Fruit fly (Drosophila melanogaster): ENCODE results near the gene rsh.

rsh gene

DNA sequence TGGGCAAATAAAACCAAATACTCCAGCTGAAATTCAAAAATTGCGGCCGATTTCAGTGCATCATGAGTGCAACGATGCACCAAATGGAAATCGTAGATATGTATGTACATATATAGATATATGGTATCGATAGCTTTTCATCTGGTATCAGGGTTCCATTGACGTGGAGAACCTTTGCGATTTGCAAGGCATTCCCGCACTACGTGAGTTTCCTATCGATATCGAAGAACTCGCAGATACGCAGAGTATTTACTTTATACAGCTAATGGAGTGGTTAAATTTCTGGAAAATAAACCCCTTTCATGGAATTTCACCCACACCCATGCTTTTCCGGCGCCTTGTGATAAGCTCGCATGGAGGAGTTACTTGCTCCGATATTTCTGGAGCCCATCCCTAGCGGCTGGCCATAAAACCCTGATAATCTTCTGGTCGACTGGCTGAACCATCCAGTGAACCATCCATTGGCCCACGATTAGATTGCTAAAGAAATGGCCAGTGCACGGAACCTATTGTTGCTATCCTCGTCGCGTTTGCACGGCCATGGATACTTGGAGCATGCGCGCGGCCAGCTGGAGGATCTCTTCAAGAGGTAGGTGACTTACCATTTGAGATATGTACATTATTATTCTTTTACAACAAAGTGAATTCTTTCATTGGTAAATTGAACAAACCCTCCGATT lies 105.8 kb downstream of the rsh start, which contains the start of gene CG2200 (continued):
- TF ChIP-seq HHEX (GFP tag; optimal IDR thresholded peaks at IDR 0.05) (no peak), schlank (tag; optimal IDR thresholded peaks at IDR 0.05) (peak; percentile 31), bigmax (GFP tag; optimal IDR thresholded peaks at IDR 0.05) (no peak), CG3726 (GFP tag; IDR thresholded peaks at IDR 0.05) (no peak), CG8765 (GFP tag; IDR thresholded peaks at IDR 0.05) (no peak), CG34422 (GFP tag; IDR thresholded peaks at IDR 0.05) (0 out of 3 replicates have a peak, but pooled peaks have one; percentile 51), CG1024 (GFP tag; IDR thresholded peaks at IDR 0.05) (no peak), sim (GFP tag; IDR thresholded peaks at IDR 0.05) (no peak), Chrac-16 (GFP tag; optimal IDR thresholded peaks at IDR 0.05) (peak; percentile 5), CG6272 (GFP tag; IDR thresholded peaks at IDR 0.05) (peak; percentile 45; the same call in 1 of the 2 replicates), Atf6 (GFP tag; IDR thresholded peaks at IDR 0.05) (0 out of 2 replicates have a peak, but pooled peaks have one; percentile 30), CrebB (tag; optimal IDR thresholded peaks at IDR 0.05) (no peak), ftz-f1 (GFP tag; optimal IDR thresholded peaks at IDR 0.05) (no peak), CG14860 (GFP tag; IDR thresholded peaks at IDR 0.05; ENCODE audit: partially characterized antibody) (peak; percentile 86), Stat92E (GFP tag; optimal IDR thresholded peaks at IDR 0.05) (no peak), al (GFP tag; IDR thresholded peaks at IDR 0.05) (no peak), jigr1 (GFP tag; IDR thresholded peaks at IDR 0.05) (no peak), esg (GFP tag; conservative IDR thresholded peaks at IDR 0.05) (no peak), CG30020 (tag; optimal IDR thresholded peaks at IDR 0.05) (no peak), CG5245 (GFP tag; optimal IDR thresholded peaks at IDR 0.05) (no peak), az2 (GFP tag; optimal IDR thresholded peaks at IDR 0.05) (no peak), Elba2 (GFP tag; optimal IDR thresholded peaks at IDR 0.05) (no peak), knrl (GFP tag; IDR thresholded peaks at IDR 0.05; ENCODE audit: partially characterized antibody) (peak; percentile 88), mam (GFP tag; optimal IDR thresholded peaks at IDR 0.05) (peak; percentile 34), Ssrp (tag; optimal IDR thresholded peaks at IDR 0.05) (no peak), Asciz (GFP tag; optimal IDR thresholded peaks at IDR 0.05) (no peak), CG14710 (tag; optimal IDR thresholded peaks at IDR 0.05) (peak; percentile 39), C15 (GFP tag; IDR thresholded peaks at IDR 0.05) (no peak), gt (GFP tag; IDR thresholded peaks at IDR 0.05) (no peak), stwl (tag; optimal IDR thresholded peaks at IDR 0.05) (peak; percentile 87), Myb (GFP tag; optimal IDR thresholded peaks at IDR 0.05) (peak; percentile 16), CG31388 (GFP tag; optimal IDR thresholded peaks at IDR 0.05) (no peak), ranshi (GFP tag; IDR thresholded peaks at IDR 0.05) (no peak), CG7928 (GFP tag; optimal IDR thresholded peaks at IDR 0.05) (peak; percentile 59), Taf1 (GFP tag; IDR thresholded peaks at IDR 0.05) (no peak), pros (GFP tag; optimal IDR thresholded peaks at IDR 0.05) (no peak), wek (GFP tag; optimal IDR thresholded peaks at IDR 0.05) (no peak), slp2 (GFP tag; optimal IDR thresholded peaks at IDR 0.05) (no peak), CkIIα-i1 (GFP tag; IDR thresholded peaks at IDR 0.05) (no peak), dan (GFP tag; IDR thresholded peaks at IDR 0.05) (no peak), z (GFP tag; IDR thresholded peaks at IDR 0.05) (no peak), gem (tag; optimal IDR thresholded peaks at IDR 0.05) (peak; percentile 39), Meics (GFP tag; optimal IDR thresholded peaks at IDR 0.05) (peak; percentile 31), gcm (GFP tag; optimal IDR thresholded peaks at IDR 0.05) (peak; percentile 21), ewg (GFP tag; optimal IDR thresholded peaks at IDR 0.05) (no peak), pan (optimal IDR thresholded peaks at IDR 0.05) (no peak), pan (GFP tag; optimal IDR thresholded peaks at IDR 0.05 in 1 of 2, IDR thresholded peaks at IDR 0.05 in 1 of 2) (peak in 1 of 2 experiments; percentile 51), CG11456 (GFP tag; IDR thresholded peaks at IDR 0.05) (0 out of 3 replicates have a peak, but pooled peaks have one; percentile 30), Blimp-1 (GFP tag; optimal IDR thresholded peaks at IDR 0.05) (no peak), Mes4 (GFP tag; optimal IDR thresholded peaks at IDR 0.05) (no peak)
